Worm (Caenorhabditis elegans) whole organism, L2 larva: ENCODE results near the gene str-164.

Source experiments
- Y55F3AM.14 ChIP-seq: fragments of 200-800 bp; sonication (Bioruptor generic); optimal IDR thresholded peaks from 2 replicates; lab custom pipeline; 2018; ENCODE audit warnings: mild to moderate bottlenecking, missing genetic modification characterization, missing compliant biosample characterization
- ama-1 ChIP-seq: fragments of 150-350 bp; optimal IDR thresholded peaks from 2 replicates; lab custom pipeline; 2018; ENCODE audit warnings: inconsistent platforms
- lin-39 ChIP-seq: fragments of 150-350 bp; optimal IDR thresholded peaks from 2 replicates; lab custom pipeline; 2014; ENCODE audit warnings: missing biosample characterization, missing genetic modification reagents, missing genetic modification characterization
- skn-1 ChIP-seq: sonication (generic microtip); optimal IDR thresholded peaks from 2 replicates; lab custom pipeline; 2017; ENCODE audit warnings: missing biosample characterization, missing genetic modification characterization

- no peak for TF ChIP-seq ama-1
- no peak for TF ChIP-seq Y55F3AM.14 (GFP tag; lab: Kevin White, UChicago)
- no peak for TF ChIP-seq lin-39 (tag; lab: Kevin White, UChicago)
- TF ChIP-seq skn-1 (tag; lab: Kevin White, UChicago) = no peak
Measured at ce11 chrIV:4937647-4938046, 22.9 kb upstream of the str-164 start, which contains the start of gene fbxa-86.
